Fruit fly (Drosophila melanogaster) whole organism, embryonic: ENCODE data around the gene Ada1-1.
A peak's percentile ranks its signal among the peaks of the same experiment; 100 is the strongest.

Experiments used
- ATbp ChIP-seq: fragments of 200-800 bp; sonication (Bioruptor generic); optimal IDR thresholded peaks from 2 replicates; lab custom pipeline; 2017; ENCODE audit warnings: missing biosample characterization, mild to moderate bottlenecking, missing genetic modification characterization, missing genetic modification reagents
- CG1024 ChIP-seq: fragments of 200-800 bp; sonication (Bioruptor generic); IDR thresholded peaks from 2 replicates; pipeline ENCODE4 v1.3.6; 2022; ENCODE audit warnings: missing biosample characterization, missing genetic modification characterization
- CG10267 ChIP-seq: fragments of 200-800 bp; sonication (Bioruptor generic); optimal IDR thresholded peaks from 2 replicates; lab custom pipeline; 2018; ENCODE audit warnings: missing biosample characterization, mild to moderate bottlenecking, missing genetic modification characterization, moderate library complexity
- CG10431 ChIP-seq: fragments of 200-800 bp; sonication (Bioruptor generic); optimal IDR thresholded peaks from 3 replicates; lab custom pipeline; 2018; ENCODE audit warnings: missing biosample characterization, mild to moderate bottlenecking, missing genetic modification characterization
- CG14667 ChIP-seq: fragments of 200-800 bp; sonication (Bioruptor generic); IDR thresholded peaks from 2 replicates; pipeline ENCODE4 v1.3.6; 2022; ENCODE audit warnings: missing biosample characterization, missing genetic modification characterization
- CG15269 ChIP-seq: fragments of 200-800 bp; sonication (Bioruptor generic); optimal IDR thresholded peaks from 2 replicates; lab custom pipeline; 2018; ENCODE audit warnings: missing biosample characterization, mild to moderate bottlenecking, missing genetic modification characterization, moderate library complexity
- CG17361 ChIP-seq: fragments of 200-800 bp; sonication (Bioruptor generic); IDR thresholded peaks from 3 replicates; pipeline ENCODE4 v1.3.6; 2022; ENCODE audit warnings: missing biosample characterization, missing genetic modification characterization
- CG17568 ChIP-seq: fragments of 200-800 bp; sonication (Bioruptor generic); optimal IDR thresholded peaks from 2 replicates; lab custom pipeline; 2018; ENCODE audit warnings: missing biosample characterization, mild to moderate bottlenecking, missing genetic modification characterization, moderate library complexity
- CG18011 ChIP-seq: fragments of 200-800 bp; sonication (Bioruptor generic); optimal IDR thresholded peaks from 2 replicates; lab custom pipeline; 2017; ENCODE audit warnings: missing biosample characterization, missing genetic modification characterization, mild to moderate bottlenecking, moderate library complexity, missing genotype
- CG2678 ChIP-seq: fragments of 200-800 bp; sonication (Bioruptor generic); optimal IDR thresholded peaks from 3 replicates; lab custom pipeline; 2019; ENCODE audit warnings: missing biosample characterization, mild to moderate bottlenecking, missing genetic modification characterization, moderate library complexity
- CG4404 ChIP-seq: fragments of 200-800 bp; sonication (Bioruptor generic); IDR thresholded peaks from 2 replicates; pipeline ENCODE4 v1.3.6; 2022; ENCODE audit warnings: missing biosample characterization, missing genetic modification characterization
- CG4617 ChIP-seq: fragments of 200-800 bp; sonication (Bioruptor generic); optimal IDR thresholded peaks from 3 replicates; lab custom pipeline; 2016; ENCODE audit warnings: missing biosample characterization, missing genetic modification characterization, borderline replicate concordance
- CG5953 ChIP-seq: fragments of 200-800 bp; sonication (Bioruptor generic); IDR thresholded peaks from 2 replicates; pipeline ENCODE4 v1.3.6; 2022; ENCODE audit warnings: missing biosample characterization, missing genetic modification characterization
- CG6254 ChIP-seq: fragments of 200-800 bp; sonication (Bioruptor generic); optimal IDR thresholded peaks from 3 replicates; lab custom pipeline; 2017; ENCODE audit warnings: mild to moderate bottlenecking, missing biosample characterization, missing genetic modification reagents, missing genetic modification characterization
- CG7745 ChIP-seq: fragments of 200-800 bp; sonication (Bioruptor generic); optimal IDR thresholded peaks from 2 replicates; lab custom pipeline; 2018; ENCODE audit warnings: missing biosample characterization, mild to moderate bottlenecking, missing genetic modification characterization, moderate library complexity
- CG7839 ChIP-seq: fragments of 200-800 bp; sonication (Bioruptor generic); optimal IDR thresholded peaks from 3 replicates; lab custom pipeline; 2018; ENCODE audit warnings: missing biosample characterization, mild to moderate bottlenecking, missing genetic modification characterization, moderate library complexity
- CG9932 ChIP-seq: fragments of 200-800 bp; sonication (Bioruptor generic); IDR thresholded peaks from 2 replicates; pipeline ENCODE4 v1.3.6; 2022; ENCODE audit warnings: missing biosample characterization, missing genetic modification characterization
- E2f2 ChIP-seq: fragments of 200-800 bp; sonication (Bioruptor generic); IDR thresholded peaks from 2 replicates; pipeline ENCODE4 v1.3.6; 2022; ENCODE audit warnings: missing biosample characterization, missing genetic modification characterization
- HLH4C ChIP-seq: fragments of 200-800 bp; sonication (Bioruptor generic); IDR thresholded peaks from 3 replicates; pipeline ENCODE4 v1.3.6; 2022; ENCODE audit warnings: missing biosample characterization, missing genetic modification characterization; ENCODE audit not compliant: partially characterized antibody
- HmgZ ChIP-seq: fragments of 200-800 bp; sonication (Bioruptor generic); optimal IDR thresholded peaks from 2 replicates; lab custom pipeline; 2018; ENCODE audit warnings: missing biosample characterization, mild to moderate bottlenecking, missing genetic modification characterization
- Hr78 ChIP-seq, 2 experiments: fragments of 200-800 bp in 1 of 2; fragments of >200 bp in 1 of 2; sonication (Bioruptor generic) in 1 of 2; optimal IDR thresholded peaks; 2 replicates each; lab custom pipeline; 2017 to 2019; ENCODE audit warnings: missing biosample characterization in 2 of 2, missing genetic modification characterization in 2 of 2, mild to moderate bottlenecking in 1 of 2, moderate library complexity in 1 of 2
- Lpt ChIP-seq: fragments of >200 bp; optimal IDR thresholded peaks from 2 replicates; lab custom pipeline; 2018; ENCODE audit warnings: missing biosample characterization, missing genetic modification characterization
- Med ChIP-seq: fragments of 200-800 bp; sonication (Bioruptor generic); peaks from one replicate; lab custom pipeline; 2016; ENCODE audit warnings: missing biosample characterization, missing genetic modification characterization, mild to moderate bottlenecking, inconsistent platforms, moderate library complexity
- NC2α ChIP-seq: fragments of 200-800 bp; sonication (Bioruptor generic); optimal IDR thresholded peaks from 2 replicates; lab custom pipeline; 2016; ENCODE audit warnings: missing biosample characterization, missing genetic modification characterization
- NFAT ChIP-seq: fragments of 200-800 bp; sonication (Bioruptor generic); IDR thresholded peaks from 2 replicates; pipeline ENCODE4 v1.3.6; 2022; ENCODE audit warnings: missing biosample characterization, missing genetic modification characterization
- Oli ChIP-seq: fragments of 200-800 bp; sonication (Bioruptor generic); optimal IDR thresholded peaks from 2 replicates; lab custom pipeline; 2018; ENCODE audit warnings: missing biosample characterization, mild to moderate bottlenecking, missing genetic modification characterization, moderate library complexity
- Optix ChIP-seq: fragments of 200-800 bp; sonication (Bioruptor generic); IDR thresholded peaks from 3 replicates; pipeline ENCODE4 v1.3.6; 2022; ENCODE audit warnings: missing biosample characterization, missing genetic modification characterization
- Sin3A ChIP-seq: fragments of >200 bp; optimal IDR thresholded peaks from 2 replicates; lab custom pipeline; 2018
- ase ChIP-seq: fragments of 200-800 bp; sonication (Bioruptor generic); IDR thresholded peaks from 3 replicates; pipeline ENCODE4 v1.3.6; 2022; ENCODE audit warnings: missing biosample characterization, missing genetic modification characterization
- crc ChIP-seq: fragments of 200-800 bp; sonication (Bioruptor generic); optimal IDR thresholded peaks from 2 replicates; lab custom pipeline; 2016; ENCODE audit warnings: missing biosample characterization, missing genetic modification characterization
- dm ChIP-seq: fragments of 200-800 bp; sonication (Bioruptor generic); optimal IDR thresholded peaks from 3 replicates; lab custom pipeline; 2016; ENCODE audit warnings: missing biosample characterization, missing genetic modification characterization
- ewg ChIP-seq: fragments of 200-800 bp; sonication (Bioruptor generic); optimal IDR thresholded peaks from 3 replicates; lab custom pipeline; 2017; ENCODE audit warnings: mild to moderate bottlenecking, missing biosample characterization, missing genetic modification reagents, missing genetic modification characterization
- gfzf ChIP-seq: fragments of 200-800 bp; sonication (Bioruptor generic); optimal IDR thresholded peaks from 2 replicates; lab custom pipeline; 2016; ENCODE audit warnings: missing biosample characterization, mild to moderate bottlenecking, missing genetic modification characterization, moderate library complexity
- grau ChIP-seq: fragments of 200-800 bp; optimal IDR thresholded peaks from 3 replicates; lab custom pipeline; 2019; ENCODE audit warnings: missing biosample characterization, mild to moderate bottlenecking, missing genetic modification characterization, moderate library complexity
- jing ChIP-seq: fragments of 200-800 bp; sonication (Bioruptor generic); optimal IDR thresholded peaks from 2 replicates; lab custom pipeline; 2018; ENCODE audit warnings: missing biosample characterization, mild to moderate bottlenecking, missing genetic modification characterization
- lmd ChIP-seq: fragments of 200-800 bp; sonication (Bioruptor generic); IDR thresholded peaks from 2 replicates; pipeline ENCODE4 v1.3.6; 2022; ENCODE audit warnings: missing biosample characterization, missing genetic modification characterization
- lola ChIP-seq, 3 experiments: fragments of >200 bp in 2 of 3; fragments of 200-800 bp in 1 of 3; sonication (Bioruptor generic) in 1 of 3; optimal IDR thresholded peaks; 2 replicates each; lab custom pipeline; 2017 to 2019; ENCODE audit warnings: missing biosample characterization in 3 of 3, missing genetic modification characterization in 3 of 3, mild to moderate bottlenecking in 1 of 3, moderate library complexity in 1 of 3
- lov ChIP-seq, 2 experiments: fragments of 200-800 bp in 1 of 2; fragments of >200 bp in 1 of 2; sonication (Bioruptor generic) in 1 of 2; IDR thresholded peaks in 1 of 2; optimal IDR thresholded peaks in 1 of 2; 2 replicates in 1 of 2; 3 replicates in 1 of 2; pipeline versions ENCODE4 v1.3.6 to Lab custom; 2017 to 2022; ENCODE audit warnings: missing biosample characterization in 1 of 2, missing genetic modification characterization in 1 of 2
- maf-S ChIP-seq: fragments of 200-800 bp; sonication (Bioruptor generic); optimal IDR thresholded peaks from 2 replicates; lab custom pipeline; 2016; ENCODE audit warnings: missing biosample characterization, missing genetic modification characterization
- nau ChIP-seq: fragments of 200-800 bp; sonication (Bioruptor generic); optimal IDR thresholded peaks from 3 replicates; lab custom pipeline; 2017; ENCODE audit warnings: missing biosample characterization, mild to moderate bottlenecking, missing genetic modification characterization, missing genetic modification reagents
- pb ChIP-seq: fragments of 200-800 bp; sonication (Bioruptor generic); optimal IDR thresholded peaks from 3 replicates; lab custom pipeline; 2016; ENCODE audit warnings: missing biosample characterization, missing genetic modification characterization
- pfk ChIP-seq: fragments of 200-800 bp; sonication (Bioruptor generic); optimal IDR thresholded peaks from 2 replicates; lab custom pipeline; 2018; ENCODE audit warnings: missing biosample characterization, mild to moderate bottlenecking, missing genetic modification characterization, moderate library complexity
- sens ChIP-seq: fragments of 200-800 bp; sonication (Bioruptor generic); peaks from one replicate; lab custom pipeline; 2016; ENCODE audit warnings: missing biosample characterization, missing genetic modification characterization
- sim ChIP-seq: fragments of 200-800 bp; sonication (Bioruptor generic); IDR thresholded peaks from 2 replicates; pipeline ENCODE4 v1.3.6; 2022; ENCODE audit warnings: missing biosample characterization, missing genetic modification characterization
- sima ChIP-seq: fragments of 200-800 bp; sonication (Bioruptor generic); optimal IDR thresholded peaks from 2 replicates; lab custom pipeline; 2016; ENCODE audit warnings: missing biosample characterization, missing genetic modification characterization
- stc ChIP-seq: fragments of 200-800 bp; sonication (Bioruptor generic); IDR thresholded peaks from 2 replicates; pipeline ENCODE4 v1.3.6; 2022; ENCODE audit warnings: missing biosample characterization, missing genetic modification characterization
- tup ChIP-seq: fragments of 200-800 bp; sonication (Bioruptor generic); optimal IDR thresholded peaks from 2 replicates; lab custom pipeline; 2016; ENCODE audit warnings: missing biosample characterization, mild to moderate bottlenecking, missing genetic modification characterization, moderate library complexity
- yki ChIP-seq: fragments of >200 bp; optimal IDR thresholded peaks from 3 replicates; lab custom pipeline; 2018
- zen ChIP-seq: fragments of 200-800 bp; sonication (Bioruptor generic); optimal IDR thresholded peaks from 3 replicates; lab custom pipeline; 2018; ENCODE audit warnings: missing biosample characterization, mild to moderate bottlenecking, missing genetic modification characterization, moderate library complexity

The Ada1-1 gene

dm6 chr2L:11970853-11971397, 25.7 kb upstream of the Ada1-1 start (continued):
- TF ChIP-seq CG4617 (GFP tag; lab: Kevin White, UChicago) (no peak), CG17568 (no peak), ewg (no peak), CG10267 (tag; lab: Kevin White, UChicago) (no peak), Hr78 (GFP tag; optimal IDR thresholded peaks at IDR 0.05; lab: Kevin White, UChicago) (peak in 1 of 2 experiments; percentile 50), CG5953 (0 out of 2 replicates have a peak, but pooled peaks have one; percentile 52), lola (GFP tag; optimal IDR thresholded peaks at IDR 0.05; lab: Kevin White, UChicago) (no peak), CG9932 (GFP tag; lab: Robert Waterston, UW) (peak; percentile 35; the same call in 1 of the 2 replicates), NFAT (GFP tag; lab: Robert Waterston, UW) (0 out of 2 replicates have a peak, but pooled peaks have one; percentile 21), sima (GFP tag; lab: Kevin White, UChicago) (no peak), CG7839 (no peak), Optix (GFP tag; lab: Robert Waterston, UW) (0 out of 3 replicates have a peak, but pooled peaks have one; percentile 35), CG6254 (GFP tag; lab: Kevin White, UChicago) (no peak), pb (GFP tag; lab: Kevin White, UChicago) (peak; percentile 59), CG10431 (no peak), grau (tag; lab: Kevin White, UChicago) (peak; percentile 76), tup (GFP tag; lab: Kevin White, UChicago) (no peak), ase (GFP tag; lab: Robert Waterston, UW) (0 out of 3 replicates have a peak, but pooled peaks have one; percentile 40), jing (GFP tag; lab: Kevin White, UChicago) (no peak), lov (optimal IDR thresholded peaks at IDR 0.05; lab: Kevin White, UChicago) (no peak), lov (GFP tag; IDR thresholded peaks at IDR 0.05; lab: Robert Waterston, UW) (0 out of 3 replicates have a peak, but pooled peaks have one; percentile 43), Lpt (GFP tag; lab: Kevin White, UChicago) (no peak), yki (lab: Kevin White, UChicago) (peak; percentile 49), HLH4C (0 out of 3 replicates have a peak, but pooled peaks have one; percentile 39), CG18011 (GFP tag; lab: Kevin White, UChicago) (no peak), crc (GFP tag; lab: Kevin White, UChicago) (no peak), zen (peak; percentile 87), gfzf (no peak), nau (no peak), ATbp (GFP tag; lab: Kevin White, UChicago) (no peak), stc (GFP tag; lab: Robert Waterston, UW) (peak; percentile 40; the same call in 1 of the 2 replicates), CG2678 (peak; percentile 19), lmd (GFP tag; lab: Robert Waterston, UW) (no peak), HmgZ (tag; lab: Kevin White, UChicago) (peak; percentile 69), Med (GFP tag; lab: Kevin White, UChicago) (peak; percentile 80), CG4404 (GFP tag; lab: Robert Waterston, UW) (no peak), maf-S (GFP tag; lab: Kevin White, UChicago) (no peak), CG15269 (no peak), Sin3A (lab: Kevin White, UChicago) (no peak), CG17361 (GFP tag; lab: Robert Waterston, UW) (no peak), Oli (tag; lab: Kevin White, UChicago) (peak; percentile 14), dm (GFP tag; lab: Kevin White, UChicago) (peak; percentile 28), pfk (GFP tag; lab: Kevin White, UChicago) (peak; percentile 31), CG1024 (GFP tag; lab: Robert Waterston, UW) (peak; percentile 25; the same call in 1 of the 2 replicates), CG7745 (tag; lab: Kevin White, UChicago) (no peak), CG14667 (GFP tag; lab: Robert Waterston, UW) (no peak), E2f2 (no peak), sens (GFP tag; lab: Kevin White, UChicago) (no peak), NC2α (no peak), sim (GFP tag; lab: Robert Waterston, UW) (peak; percentile 22; the same call in 1 of the 2 replicates)
